Fruit fly (Drosophila melanogaster): Measurements from ENCODE around the gene Hmt4-20.

The Hmt4-20 gene

DNA sequence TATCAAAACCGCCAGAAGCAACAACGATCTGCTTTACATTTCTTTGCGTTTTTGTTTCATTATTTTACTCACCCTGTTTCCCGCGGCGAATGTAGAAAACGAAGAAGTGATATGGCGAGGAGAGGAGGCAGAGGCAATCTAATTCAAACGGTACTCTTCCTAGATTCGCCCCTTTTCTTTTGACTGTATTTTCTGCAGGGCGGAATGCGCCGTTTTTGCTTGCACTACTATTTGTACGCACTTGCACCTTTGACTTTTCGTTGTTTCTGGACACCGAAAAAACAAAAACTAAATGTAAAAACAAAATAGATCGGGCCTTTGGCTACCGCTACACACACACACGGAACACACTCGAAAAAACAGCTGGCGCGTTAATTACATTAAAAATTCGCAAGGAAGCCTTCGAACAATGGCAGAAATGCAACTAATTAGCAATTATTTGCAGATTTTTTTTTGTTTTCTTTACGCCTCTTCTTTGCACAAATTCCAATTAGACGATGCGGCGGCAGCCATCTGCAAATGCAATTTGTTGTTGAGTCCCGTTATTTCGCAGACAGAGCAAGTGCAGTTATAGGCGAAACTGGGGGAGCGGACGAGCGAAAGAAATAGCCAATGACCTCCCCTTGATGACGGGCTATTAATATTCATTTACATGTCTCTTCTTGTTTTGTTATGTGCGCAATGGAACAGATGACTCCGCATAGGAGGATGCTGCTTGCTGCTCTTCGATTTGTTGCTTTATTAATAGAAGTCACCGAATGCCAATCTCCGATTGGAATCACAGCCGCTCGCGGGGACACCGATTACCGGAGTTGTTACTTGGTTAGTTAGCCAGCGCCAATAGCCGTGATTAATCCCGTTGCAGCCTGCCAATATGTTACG lies 36.4 kb downstream of the Hmt4-20 start:
- TF ChIP-seq brk (GFP tag; optimal IDR thresholded peaks at IDR 0.05): no peak
- TF ChIP-seq N (GFP tag; optimal IDR thresholded peaks at IDR 0.05): peak; percentile 11

DNA sequence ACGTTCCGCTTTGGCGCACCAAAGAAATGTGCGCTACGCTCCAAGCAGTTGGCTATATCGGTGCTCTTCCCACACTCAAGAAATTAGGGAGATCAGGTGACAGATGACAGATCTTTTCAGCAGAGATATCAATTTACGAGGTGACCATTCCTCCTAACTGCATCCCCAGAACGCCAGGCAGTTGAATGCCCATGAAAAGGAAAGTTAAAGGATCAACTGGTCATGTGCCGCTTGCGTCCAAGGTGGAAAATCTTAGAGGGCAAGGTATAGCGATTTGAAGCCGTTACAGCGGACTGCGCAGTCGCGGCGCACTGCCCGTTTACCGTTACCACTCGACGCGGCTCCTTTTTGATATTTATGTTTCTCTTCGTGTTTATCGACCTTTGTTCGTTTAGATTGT lies 37.2 kb downstream of the Hmt4-20 start:
- no peak for TF ChIP-seq dmrt93B (GFP tag; optimal IDR thresholded peaks at IDR 0.05)
- no peak for TF ChIP-seq GATAd (GFP tag; optimal IDR thresholded peaks at IDR 0.05)
- no peak for TF ChIP-seq Hnf4 (GFP tag; optimal IDR thresholded peaks at IDR 0.05)
- TF ChIP-seq sage (GFP tag; optimal IDR thresholded peaks at IDR 0.05): no peak
- TF ChIP-seq brk (GFP tag; optimal IDR thresholded peaks at IDR 0.05): no peak
- TF ChIP-seq Sp1 (GFP tag; optimal IDR thresholded peaks at IDR 0.05): no peak
- TF ChIP-seq Dfd (GFP tag; optimal IDR thresholded peaks at IDR 0.05): no peak
- TF ChIP-seq foxo (GFP tag; optimal IDR thresholded peaks at IDR 0.05): peak in 1 of 2 experiments; percentile 1
- peak; percentile 38 for TF ChIP-seq sv (GFP tag; optimal IDR thresholded peaks at IDR 0.05)
- no peak for TF ChIP-seq CrebA (GFP tag; optimal IDR thresholded peaks at IDR 0.05; ENCODE audit: borderline replicate concordance)
- TF ChIP-seq dsf (GFP tag; optimal IDR thresholded peaks at IDR 0.05; ENCODE audit: borderline replicate concordance): no peak

DNA sequence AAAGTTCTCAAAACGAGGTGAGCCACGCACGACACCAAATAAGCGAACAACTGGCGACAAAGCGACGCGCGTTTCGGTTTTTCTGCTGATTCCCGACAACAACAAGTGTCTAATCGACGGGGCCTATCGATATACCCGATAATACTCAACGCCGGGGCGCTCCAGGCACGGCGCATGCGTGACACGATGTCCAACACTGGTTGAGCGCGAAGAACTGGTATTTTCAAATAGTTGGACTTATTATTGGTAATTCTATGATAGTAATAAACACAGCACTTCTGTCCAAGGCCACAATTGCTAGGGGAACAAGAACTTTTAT lies 38.4 kb downstream of the Hmt4-20 start:
- TF ChIP-seq pan (optimal IDR thresholded peaks at IDR 0.05) (no peak), h (GFP tag; optimal IDR thresholded peaks at IDR 0.05) (peak; percentile 29), jim (GFP tag; optimal IDR thresholded peaks at IDR 0.05) (no peak), Hnf4 (GFP tag; optimal IDR thresholded peaks at IDR 0.05) (peak; percentile 62), sv (GFP tag; optimal IDR thresholded peaks at IDR 0.05) (peak; percentile 18), foxo (GFP tag; optimal IDR thresholded peaks at IDR 0.05) (peak in 1 of 2 experiments; percentile 30), Hr83 (GFP tag; optimal IDR thresholded peaks at IDR 0.05; ENCODE audit: poor library complexity, severe bottlenecking) (peak; percentile 40), GATAd (GFP tag; optimal IDR thresholded peaks at IDR 0.05) (no peak)

DNA sequence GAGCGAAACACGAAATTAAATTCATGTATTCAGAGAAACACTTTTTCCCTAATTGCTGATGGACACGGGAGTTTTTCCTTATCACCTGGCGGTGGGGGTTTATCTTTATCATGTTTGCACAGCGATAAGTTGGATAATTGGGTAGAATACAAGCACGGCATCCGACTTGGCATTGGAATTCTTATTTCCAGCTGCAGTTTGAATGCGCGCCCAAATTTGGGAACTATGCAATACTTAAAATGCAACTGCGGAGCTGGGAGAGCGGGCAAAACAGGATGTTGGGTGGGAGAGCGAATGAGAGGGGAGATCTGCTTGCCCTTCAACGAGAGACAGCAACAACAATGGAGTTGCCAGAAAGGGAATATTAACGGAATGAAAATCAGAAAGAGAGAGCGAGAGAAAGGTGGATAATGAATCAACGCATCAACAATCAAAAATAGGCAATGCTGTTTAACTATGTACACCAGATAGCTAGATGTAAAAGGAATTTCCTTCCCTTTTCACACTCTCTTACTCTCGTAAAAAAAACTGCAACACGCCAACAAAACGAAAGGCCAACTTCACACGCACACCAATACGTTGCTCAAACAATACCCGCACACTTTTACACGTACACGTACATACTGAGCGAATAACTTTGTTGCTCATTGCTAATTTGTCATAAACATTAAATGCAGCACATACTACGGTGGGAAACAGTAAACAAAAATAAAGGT lies 38.9 kb downstream of the Hmt4-20 start:
- TF ChIP-seq dl (GFP tag; optimal IDR thresholded peaks at IDR 0.05; ENCODE audit: insufficient read depth in 1 of 2, partially characterized antibody in 2 of 2): no peak
- no peak for TF ChIP-seq Sp1 (GFP tag; optimal IDR thresholded peaks at IDR 0.05)
- TF ChIP-seq tai (GFP tag; optimal IDR thresholded peaks at IDR 0.05): no peak
- TF ChIP-seq CrebA (GFP tag; optimal IDR thresholded peaks at IDR 0.05; ENCODE audit: borderline replicate concordance): no peak
- TF ChIP-seq OdsH (GFP tag; optimal IDR thresholded peaks at IDR 0.05): peak; percentile 2
- no peak for TF ChIP-seq Hnf4 (GFP tag; optimal IDR thresholded peaks at IDR 0.05)
- TF ChIP-seq lola (GFP tag; optimal IDR thresholded peaks at IDR 0.05): no peak
- no peak for TF ChIP-seq pan (optimal IDR thresholded peaks at IDR 0.05)
- no peak for TF ChIP-seq sage (GFP tag; optimal IDR thresholded peaks at IDR 0.05)
- no peak for TF ChIP-seq Hr78 (GFP tag; optimal IDR thresholded peaks at IDR 0.05)
- TF ChIP-seq Dfd (GFP tag; optimal IDR thresholded peaks at IDR 0.05): no peak
- TF ChIP-seq Hr83 (GFP tag; optimal IDR thresholded peaks at IDR 0.05; ENCODE audit: poor library complexity, severe bottlenecking): no peak
- peak; percentile 34 for TF ChIP-seq br (GFP tag; optimal IDR thresholded peaks at IDR 0.05)
- no peak for TF ChIP-seq dmrt93B (GFP tag; optimal IDR thresholded peaks at IDR 0.05)
- TF ChIP-seq Jra (GFP tag; optimal IDR thresholded peaks at IDR 0.05): peak; percentile 23
- no peak for TF ChIP-seq usp (GFP tag; optimal IDR thresholded peaks at IDR 0.05)
- TF ChIP-seq ey (GFP tag; optimal IDR thresholded peaks at IDR 0.05): no peak
- no peak for TF ChIP-seq jim (GFP tag; optimal IDR thresholded peaks at IDR 0.05)
- TF ChIP-seq Myc (optimal IDR thresholded peaks at IDR 0.05): no peak
- TF ChIP-seq woc (GFP tag; optimal IDR thresholded peaks at IDR 0.05): no peak
- no peak for TF ChIP-seq CG9705 (GFP tag; optimal IDR thresholded peaks at IDR 0.05)
- no peak for TF ChIP-seq psq (GFP tag; optimal IDR thresholded peaks at IDR 0.05)
- TF ChIP-seq fru (GFP tag; optimal IDR thresholded peaks at IDR 0.05): peak; percentile 10
- no peak for TF ChIP-seq Dif (GFP tag; optimal IDR thresholded peaks at IDR 0.05; ENCODE audit: partially characterized antibody)
- no peak for TF ChIP-seq sv (GFP tag; optimal IDR thresholded peaks at IDR 0.05)
- no peak for TF ChIP-seq Mio (GFP tag; optimal IDR thresholded peaks at IDR 0.05)
- no peak for TF ChIP-seq foxo (GFP tag; optimal IDR thresholded peaks at IDR 0.05)
- TF ChIP-seq h (GFP tag; optimal IDR thresholded peaks at IDR 0.05): no peak
- no peak for TF ChIP-seq Abd-B (GFP tag; optimal IDR thresholded peaks at IDR 0.05)
- no peak for TF ChIP-seq Vsx2 (GFP tag; optimal IDR thresholded peaks at IDR 0.05; ENCODE audit: partially characterized antibody)
- no peak for TF ChIP-seq HLH106 (tag; optimal IDR thresholded peaks at IDR 0.05)
- no peak for TF ChIP-seq dsf (GFP tag; optimal IDR thresholded peaks at IDR 0.05; ENCODE audit: borderline replicate concordance)
- TF ChIP-seq rgr (GFP tag; optimal IDR thresholded peaks at IDR 0.05): no peak
- peak; percentile 3 for TF ChIP-seq N (GFP tag; optimal IDR thresholded peaks at IDR 0.05)
- no peak for TF ChIP-seq brk (GFP tag; optimal IDR thresholded peaks at IDR 0.05)
- TF ChIP-seq CG32264 (GFP tag; optimal IDR thresholded peaks at IDR 0.05): no peak
- no peak for TF ChIP-seq GATAd (GFP tag; optimal IDR thresholded peaks at IDR 0.05)
- no peak for TF ChIP-seq Rel (GFP tag; optimal IDR thresholded peaks at IDR 0.05)
- peak; percentile 81 for TF ChIP-seq Rel (tag; optimal IDR thresholded peaks at IDR 0.05)

Data from whole organism, wandering third instar larva.